Fruit fly (Drosophila melanogaster) whole organism, embryonic: Measurements from ENCODE around the gene Sas-6.

Experiments
- CG14441 ChIP-seq: fragments of 200-800 bp; sonication (Bioruptor generic); IDR thresholded peaks from 2 replicates; pipeline ENCODE4 v1.3.6; 2022; ENCODE audit warnings: missing biosample characterization, missing genetic modification characterization
- CG15696 ChIP-seq: fragments of 200-800 bp; sonication (Bioruptor generic); optimal IDR thresholded peaks from 2 replicates; lab custom pipeline; 2019; ENCODE audit warnings: missing biosample characterization, mild to moderate bottlenecking, missing genetic modification characterization, moderate library complexity
- CG17612 ChIP-seq: fragments of 200-800 bp; sonication (Bioruptor generic); IDR thresholded peaks from 2 replicates; pipeline ENCODE4 v1.3.6; 2022; ENCODE audit warnings: missing biosample characterization, missing genetic modification characterization

- no peak for TF ChIP-seq CG14441 (GFP tag; lab: Robert Waterston, UW)
- TF ChIP-seq CG15696 (tag; lab: Kevin White, UChicago): no peak
- TF ChIP-seq CG17612: no peak
These were observed 14.0 kb downstream of the Sas-6 start, which contains the start of gene CG7912 for dm6 chr3R:30009173-30009572.
